Fruit fly (Drosophila melanogaster) whole organism, adult: Measurements from ENCODE around the gene UQCR-C1.

Experiments used
- CG11617 ChIP-seq: fragments of 200-800 bp; sonication (Bioruptor generic); optimal IDR thresholded peaks from 2 replicates; lab custom pipeline; 2017; ENCODE audit warnings: mild to moderate bottlenecking, missing biosample characterization, missing genetic modification reagents, missing genetic modification characterization
- CG12768 ChIP-seq: fragments of 200-800 bp; sonication (Bioruptor generic); optimal IDR thresholded peaks from 2 replicates; lab custom pipeline; 2017; ENCODE audit warnings: missing biosample characterization, missing genetic modification characterization, mild to moderate bottlenecking, moderate library complexity, missing genetic modification reagents
- CG14711 ChIP-seq: fragments of 200-800 bp; sonication (Bioruptor generic); optimal IDR thresholded peaks from 2 replicates; lab custom pipeline; 2018; ENCODE audit warnings: missing biosample characterization, mild to moderate bottlenecking, missing genetic modification characterization, moderate library complexity
- CG1620 ChIP-seq: fragments of 200-800 bp; sonication (Bioruptor generic); optimal IDR thresholded peaks from 2 replicates; lab custom pipeline; 2016; ENCODE audit warnings: missing biosample characterization, missing genetic modification characterization
- CG33017 ChIP-seq: fragments of 200-800 bp; sonication (Bioruptor generic); optimal IDR thresholded peaks from 2 replicates; lab custom pipeline; 2018; ENCODE audit warnings: missing biosample characterization, mild to moderate bottlenecking, missing genetic modification characterization, moderate library complexity
- CG5204 ChIP-seq: fragments of 200-800 bp; sonication (Bioruptor generic); optimal IDR thresholded peaks from 2 replicates; lab custom pipeline; 2016; ENCODE audit warnings: missing biosample characterization, missing genetic modification characterization
- CG7045 ChIP-seq: fragments of 200-800 bp; sonication (Bioruptor generic); optimal IDR thresholded peaks from 2 replicates; lab custom pipeline; 2017; ENCODE audit warnings: missing biosample characterization, mild to moderate bottlenecking, missing genetic modification characterization
- CG7101 ChIP-seq: fragments of 200-800 bp; sonication (Bioruptor generic); optimal IDR thresholded peaks from 2 replicates; lab custom pipeline; 2018; ENCODE audit warnings: missing biosample characterization, mild to moderate bottlenecking, missing genetic modification characterization, moderate library complexity
- Clk ChIP-seq: fragments of 200-800 bp; sonication (Bioruptor generic); optimal IDR thresholded peaks from 2 replicates; lab custom pipeline; 2017; ENCODE audit warnings: missing biosample characterization, missing genetic modification characterization
- Crg-1 ChIP-seq: fragments of 200-800 bp; sonication (Bioruptor generic); optimal IDR thresholded peaks from 2 replicates; lab custom pipeline; 2016; ENCODE audit warnings: missing biosample characterization, missing genetic modification characterization
- Hr96 ChIP-seq: fragments of 200-800 bp; sonication (Bioruptor generic); optimal IDR thresholded peaks from 2 replicates; lab custom pipeline; 2016; ENCODE audit warnings: missing biosample characterization, missing genetic modification characterization
- Mnt ChIP-seq: fragments of 200-800 bp; sonication (Bioruptor generic); optimal IDR thresholded peaks from 2 replicates; lab custom pipeline; 2016; ENCODE audit warnings: missing biosample characterization, mild to moderate bottlenecking, missing genetic modification characterization
- bab1 ChIP-seq: fragments of 200-800 bp; sonication (Bioruptor generic); optimal IDR thresholded peaks from 3 replicates; lab custom pipeline; 2019; ENCODE audit warnings: missing biosample characterization, mild to moderate bottlenecking, missing genetic modification characterization, moderate library complexity
- cic ChIP-seq: fragments of 200-800 bp; sonication (Bioruptor generic); optimal IDR thresholded peaks from 2 replicates; lab custom pipeline; 2017; ENCODE audit warnings: missing biosample characterization, mild to moderate bottlenecking, missing genetic modification characterization, moderate library complexity
- cnc ChIP-seq, 2 experiments: fragments of >200 bp; optimal IDR thresholded peaks; 2 replicates each; lab custom pipeline; 2017
- kay ChIP-seq: fragments of 200-800 bp; sonication (Bioruptor generic); peaks from one replicate; lab custom pipeline; 2016; ENCODE audit warnings: missing biosample characterization, missing genetic modification characterization, borderline replicate concordance
- ovo ChIP-seq: fragments of 200-800 bp; sonication (Bioruptor generic); optimal IDR thresholded peaks from 2 replicates; lab custom pipeline; 2016; ENCODE audit warnings: missing biosample characterization, missing genetic modification characterization
- pad ChIP-seq: fragments of 200-800 bp; sonication (Bioruptor generic); optimal IDR thresholded peaks from 3 replicates; lab custom pipeline; 2017; ENCODE audit warnings: missing biosample characterization, missing genetic modification characterization, mild to moderate bottlenecking, moderate library complexity, missing genetic modification reagents
- tj ChIP-seq: fragments of 200-800 bp; sonication (Bioruptor generic); optimal IDR thresholded peaks from 3 replicates; lab custom pipeline; 2017; ENCODE audit warnings: missing biosample characterization, mild to moderate bottlenecking, missing genetic modification characterization, moderate library complexity
- toe ChIP-seq: fragments of 200-800 bp; sonication (Bioruptor generic); optimal IDR thresholded peaks from 2 replicates; lab custom pipeline; 2016; ENCODE audit warnings: missing biosample characterization, missing genetic modification characterization

The UQCR-C1 gene

dm6 chr3R:14890064-14890709 lies at the start of gene UQCR-C1, which contains the start of gene CycC:
TSS of gene UQCR-C1 (plus strand) at chr3R:14890231.
TSS of gene CycC (minus strand) at chr3R:14890205.
- no peak for TF ChIP-seq toe
- TF ChIP-seq cnc (optimal IDR thresholded peaks at IDR 0.05; lab: Kevin White, UChicago) = no peak
- TF ChIP-seq CG7045 (GFP tag; lab: Kevin White, UChicago) = no peak
- no peak for TF ChIP-seq CG1620
- TF ChIP-seq Clk (GFP tag; lab: Kevin White, UChicago) = no peak
- TF ChIP-seq CG7101 = peak; percentile 19
- TF ChIP-seq tj (GFP tag; lab: Kevin White, UChicago) = no peak
- TF ChIP-seq ovo = no peak
- no peak for TF ChIP-seq pad (GFP tag; lab: Kevin White, UChicago)
- TF ChIP-seq CG5204 (GFP tag; lab: Kevin White, UChicago) = no peak
- no peak for TF ChIP-seq Crg-1 (GFP tag; lab: Kevin White, UChicago)
- TF ChIP-seq CG33017 (tag; lab: Kevin White, UChicago) = no peak
- no peak for TF ChIP-seq Mnt (GFP tag; lab: Kevin White, UChicago)
- TF ChIP-seq Hr96 (GFP tag; lab: Kevin White, UChicago) = no peak
- TF ChIP-seq CG12768 (GFP tag; lab: Kevin White, UChicago) = no peak
- TF ChIP-seq bab1 = peak; percentile 70

DNA sequence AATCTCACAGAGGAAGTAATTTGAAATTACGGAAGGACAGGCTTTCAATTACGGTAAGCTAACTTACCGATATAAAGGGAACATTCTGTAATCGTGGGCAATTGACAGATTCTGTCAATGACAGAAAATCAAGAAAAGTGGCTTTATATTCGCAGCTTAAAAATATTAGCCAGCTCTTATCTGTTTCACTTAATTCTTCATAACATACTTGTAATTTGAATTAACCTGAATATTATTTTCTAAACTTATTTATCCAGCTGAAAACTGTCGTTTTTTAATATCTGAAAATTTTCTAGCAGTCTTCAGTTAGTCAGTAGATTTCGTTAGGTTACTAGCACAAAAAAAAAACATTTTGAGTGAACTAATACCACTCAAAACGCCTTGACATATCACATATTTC lies 45.3 kb upstream of the UQCR-C1 start, which contains the start of gene CG3610:
TSS of gene CG3610 (plus strand) at position 301 of the 400 bp plus-strand sequence.
- TF ChIP-seq toe = no peak
- TF ChIP-seq CG7045 (GFP tag; lab: Kevin White, UChicago) = no peak
- TF ChIP-seq Clk (GFP tag; lab: Kevin White, UChicago) = no peak
- no peak for TF ChIP-seq bab1
- TF ChIP-seq ovo = no peak
- no peak for TF ChIP-seq CG5204 (GFP tag; lab: Kevin White, UChicago)
- TF ChIP-seq CG11617 (GFP tag; lab: Kevin White, UChicago) = no peak
- no peak for TF ChIP-seq cic (GFP tag; lab: Kevin White, UChicago)
- no peak for TF ChIP-seq CG14711 (tag; lab: Kevin White, UChicago)
- no peak for TF ChIP-seq tj (GFP tag; lab: Kevin White, UChicago)
- no peak for TF ChIP-seq CG7101
- TF ChIP-seq CG12768 (GFP tag; lab: Kevin White, UChicago) = no peak
- no peak for TF ChIP-seq Crg-1 (GFP tag; lab: Kevin White, UChicago)
- TF ChIP-seq Hr96 (GFP tag; lab: Kevin White, UChicago) = no peak
- TF ChIP-seq Mnt (GFP tag; lab: Kevin White, UChicago) = no peak
- no peak for TF ChIP-seq pad (GFP tag; lab: Kevin White, UChicago)
- no peak for TF ChIP-seq CG1620

DNA sequence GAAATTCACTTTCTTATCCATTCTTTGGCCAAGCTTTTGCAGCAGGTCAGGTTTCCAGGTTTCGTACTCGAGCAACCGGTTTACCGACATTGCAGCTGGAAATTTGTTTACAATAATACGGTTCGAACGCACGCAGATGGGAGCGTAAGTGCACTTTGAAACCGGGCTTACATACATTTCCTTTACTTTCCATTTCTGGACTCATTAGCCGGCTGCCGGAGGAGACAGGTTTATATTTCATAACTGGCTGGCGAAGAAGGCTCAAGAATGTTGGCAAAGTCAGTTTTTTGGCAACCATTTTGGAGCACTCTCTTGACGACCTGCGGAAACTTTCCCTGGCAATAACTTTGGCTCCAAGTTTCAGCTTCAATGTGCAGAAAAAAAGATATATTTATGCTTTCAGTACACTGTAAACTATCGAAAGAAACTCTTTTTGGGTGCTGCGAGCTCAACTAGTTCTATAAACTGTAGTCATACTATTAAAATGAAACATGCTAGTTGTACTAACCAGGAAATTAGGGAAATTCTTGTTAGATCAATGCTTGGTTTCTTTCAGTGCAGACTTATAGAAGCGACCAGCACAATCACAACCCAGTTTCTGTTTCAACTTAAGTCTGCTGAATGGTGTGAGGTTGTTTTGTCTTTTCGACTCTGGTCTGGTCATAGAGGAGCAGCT lies 43.0 kb upstream of the UQCR-C1 start:
- TF ChIP-seq ovo = no peak
- TF ChIP-seq Clk (GFP tag; lab: Kevin White, UChicago) = no peak
- TF ChIP-seq CG7045 (GFP tag; lab: Kevin White, UChicago) = no peak
- no peak for TF ChIP-seq Hr96 (GFP tag; lab: Kevin White, UChicago)
- no peak for TF ChIP-seq Crg-1 (GFP tag; lab: Kevin White, UChicago)

dm6 chr3R:14847844-14848243 lies 42.2 kb upstream of the UQCR-C1 start:
- TF ChIP-seq CG1620 = no peak
- no peak for TF ChIP-seq CG7045 (GFP tag; lab: Kevin White, UChicago)
- no peak for TF ChIP-seq Crg-1 (GFP tag; lab: Kevin White, UChicago)
- no peak for TF ChIP-seq CG5204 (GFP tag; lab: Kevin White, UChicago)

DNA sequence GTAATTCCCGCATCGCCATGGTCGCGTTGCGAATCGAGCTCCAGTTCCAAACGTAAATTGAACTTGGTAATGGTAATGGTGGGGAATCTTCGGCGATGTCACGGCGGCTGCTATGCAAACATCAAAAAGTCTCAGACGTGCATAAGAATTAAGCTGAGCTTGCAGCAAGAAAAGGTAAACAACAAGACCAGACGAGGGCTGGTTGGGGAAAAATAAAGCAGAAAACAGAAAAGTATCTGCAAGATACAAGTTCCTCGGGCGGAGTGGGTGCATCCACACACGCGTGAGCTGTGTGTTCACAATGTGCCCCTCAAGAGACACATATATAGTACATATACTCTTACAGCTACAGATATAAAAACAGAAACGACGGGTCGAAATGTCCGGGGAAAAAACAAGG lies 37.4 kb upstream of the UQCR-C1 start:
- TF ChIP-seq cic (GFP tag; lab: Kevin White, UChicago) (no peak), tj (GFP tag; lab: Kevin White, UChicago) (peak; percentile 26), ovo (no peak), CG11617 (GFP tag; lab: Kevin White, UChicago) (no peak)

- no peak for TF ChIP-seq ovo
- peak; percentile 71 for TF ChIP-seq Crg-1 (GFP tag; lab: Kevin White, UChicago)
- TF ChIP-seq Mnt (GFP tag; lab: Kevin White, UChicago) = peak; percentile 21
- TF ChIP-seq Clk (GFP tag; lab: Kevin White, UChicago) = no peak
- TF ChIP-seq Hr96 (GFP tag; lab: Kevin White, UChicago) = no peak
- peak; percentile 40 for TF ChIP-seq pad (GFP tag; lab: Kevin White, UChicago)
- TF ChIP-seq CG7045 (GFP tag; lab: Kevin White, UChicago) = peak; percentile 43
- peak; percentile 7 for TF ChIP-seq bab1
- TF ChIP-seq CG7101 = peak; percentile 32
- no peak for TF ChIP-seq kay (GFP tag; lab: Kevin White, UChicago)
- TF ChIP-seq tj (GFP tag; lab: Kevin White, UChicago) = no peak
- TF ChIP-seq CG12768 (GFP tag; lab: Kevin White, UChicago) = peak; percentile 60
- TF ChIP-seq CG14711 (tag; lab: Kevin White, UChicago) = peak; percentile 10
- no peak for TF ChIP-seq CG1620
- TF ChIP-seq cic (GFP tag; lab: Kevin White, UChicago) = peak; percentile 63
- TF ChIP-seq CG11617 (GFP tag; lab: Kevin White, UChicago) = peak; percentile 46
- TF ChIP-seq cnc (optimal IDR thresholded peaks at IDR 0.05; lab: Kevin White, UChicago) = no peak
- TF ChIP-seq CG5204 (GFP tag; lab: Kevin White, UChicago) = peak; percentile 13
- peak; percentile 74 for TF ChIP-seq CG33017 (tag; lab: Kevin White, UChicago)
Measured at dm6 chr3R:14853767-14854191, 36.3 kb upstream of the UQCR-C1 start.
